Worm (Caenorhabditis elegans) whole organism, L1 larva: ENCODE data around the gene C25H3.17.

Experiments used
- C16A3.4 ChIP-seq: fragments of 150-350 bp; optimal IDR thresholded peaks from 2 replicates; lab custom pipeline; 2014; ENCODE audit warnings: missing biosample characterization, missing genetic modification characterization
- blmp-1 ChIP-seq: fragments of 150-350 bp; optimal IDR thresholded peaks from 2 replicates; lab custom pipeline; 2014; ENCODE audit warnings: missing biosample characterization, missing genetic modification characterization
- elt-2 ChIP-seq: sonication (generic microtip); optimal IDR thresholded peaks from 2 replicates; lab custom pipeline; 2016; ENCODE audit warnings: missing genetic modification characterization, mild to moderate bottlenecking, inconsistent platforms, missing compliant biosample characterization, missing genetic modification reagents
- elt-3 ChIP-seq, 6 experiments: fragments of 150-350 bp in 1 of 6; sonication (generic microtip); optimal IDR thresholded peaks; 2 replicates each; lab custom pipeline; 2017 to 2018; ENCODE audit warnings: missing biosample characterization in 6 of 6, missing genetic modification characterization in 6 of 6, inconsistent platforms in 1 of 6
- hlh-17 ChIP-seq: fragments of 200-800 bp; sonication (Bioruptor generic); optimal IDR thresholded peaks from 2 replicates; lab custom pipeline; 2018; ENCODE audit warnings: missing genetic modification characterization, mild to moderate bottlenecking, missing compliant biosample characterization, moderate library complexity, borderline replicate concordance
- lin-14 ChIP-seq: fragments of 200-800 bp; sonication (Bioruptor generic); optimal IDR thresholded peaks from 2 replicates; lab custom pipeline; 2018; ENCODE audit warnings: mild to moderate bottlenecking, missing genetic modification characterization, moderate library complexity, missing compliant biosample characterization
- lsy-2 ChIP-seq, 2 experiments: fragments of 150-350 bp; optimal IDR thresholded peaks; 2 replicates each; lab custom pipeline; 2014; ENCODE audit warnings: missing biosample characterization in 2 of 2, missing genetic modification characterization in 2 of 2
- mef-2 ChIP-seq: fragments of 150-350 bp; optimal IDR thresholded peaks from 2 replicates; lab custom pipeline; 2014; ENCODE audit warnings: missing biosample characterization, missing genetic modification characterization
- nhr-20 ChIP-seq: sonication (generic microtip); optimal IDR thresholded peaks from 2 replicates; lab custom pipeline; 2016; ENCODE audit warnings: mild to moderate bottlenecking, missing genetic modification characterization, missing compliant biosample characterization
- nhr-71 ChIP-seq: sonication (generic microtip); optimal IDR thresholded peaks from 2 replicates; lab custom pipeline; 2016; ENCODE audit warnings: mild to moderate bottlenecking, missing genetic modification characterization, moderate library complexity, missing compliant biosample characterization
- nhr-85 ChIP-seq: sonication (generic microtip); peaks from one replicate; lab custom pipeline; 2016; ENCODE audit warnings: missing genetic modification characterization, inconsistent platforms, missing compliant biosample characterization
- pax-3 ChIP-seq: fragments of 200-800 bp; sonication (Bioruptor generic); optimal IDR thresholded peaks from 2 replicates; lab custom pipeline; 2018; ENCODE audit warnings: mild to moderate bottlenecking, missing genetic modification characterization, moderate library complexity, missing compliant biosample characterization
- snu-23 ChIP-seq: sonication (generic microtip); optimal IDR thresholded peaks from 2 replicates; lab custom pipeline; 2016; ENCODE audit warnings: missing genetic modification characterization, missing compliant biosample characterization

C25H3.17 gene

ce11 chrII:5619298-5619697 lies 50.2 kb downstream of the C25H3.17 start, which contains the start of gene dhs-6:
Gene dhs-6 (minus strand): TSS chrII:5619319.
- peak; percentile 18 for TF ChIP-seq lin-14 (GFP tag; lab: Kevin White, UChicago)
- no peak for TF ChIP-seq hlh-17
- TF ChIP-seq mef-2: no peak
- TF ChIP-seq nhr-85 (tag; lab: Kevin White, UChicago): peak; percentile 56
- peak in 1 of 2 experiments; percentile 6 for TF ChIP-seq lsy-2 (tag; optimal IDR thresholded peaks at IDR 0.05; lab: Kevin White, UChicago)
- peak; percentile 13 for TF ChIP-seq nhr-71 (tag; lab: Kevin White, UChicago)
- TF ChIP-seq snu-23 (GFP tag; lab: Kevin White, UChicago): peak; percentile 1
- TF ChIP-seq pax-3 (tag; lab: Kevin White, UChicago): no peak
- peak; percentile 15 for TF ChIP-seq C16A3.4 (tag; lab: Kevin White, UChicago)
- peak in 2 of 6 experiments; percentile 6 to 18 for TF ChIP-seq elt-3 (tag; optimal IDR thresholded peaks at IDR 0.05; lab: Kevin White, UChicago)
- peak; percentile 58 for TF ChIP-seq blmp-1 (tag; lab: Kevin White, UChicago)
- peak; percentile 77 for TF ChIP-seq nhr-20 (tag; lab: Kevin White, UChicago)
- peak; percentile 20 for TF ChIP-seq elt-2
- TF ChIP-seq, all 84 proteins: peak for 10
